Worm (Caenorhabditis elegans) whole organism, late embryonic: Measurements from ENCODE around the gene F42A8.1.

ENCODE experiments used
- C38D4.7 ChIP-seq: fragments of 200-800 bp; sonication (Bioruptor generic); optimal IDR thresholded peaks from 2 replicates; lab custom pipeline; 2018; ENCODE audit warnings: mild to moderate bottlenecking, missing genetic modification characterization, moderate library complexity, missing compliant biosample characterization
- K02D7.2 ChIP-seq: sonication (generic microtip); optimal IDR thresholded peaks from 2 replicates; lab custom pipeline; 2017; ENCODE audit warnings: mild to moderate bottlenecking, missing genetic modification characterization, missing compliant biosample characterization
- K09A11.1 ChIP-seq: sonication (generic microtip); optimal IDR thresholded peaks from 2 replicates; lab custom pipeline; 2017; ENCODE audit warnings: antibody characterized with exemption, mild to moderate bottlenecking, missing genetic modification characterization, missing compliant biosample characterization; ENCODE audit not compliant: insufficient read depth
- Y22D7AL.16 ChIP-seq: sonication (generic microtip); optimal IDR thresholded peaks from 2 replicates; lab custom pipeline; 2016; ENCODE audit warnings: missing genetic modification characterization, missing compliant biosample characterization
- ahr-1 ChIP-seq: sonication (generic microtip); optimal IDR thresholded peaks from 2 replicates; lab custom pipeline; 2016; ENCODE audit warnings: missing genetic modification characterization, missing compliant biosample characterization
- ceh-18 ChIP-seq: sonication (generic microtip); optimal IDR thresholded peaks from 2 replicates; lab custom pipeline; 2016; ENCODE audit warnings: missing genetic modification characterization, missing compliant biosample characterization
- ceh-19 ChIP-seq: fragments of 200-800 bp; sonication (Bioruptor generic); optimal IDR thresholded peaks from 2 replicates; lab custom pipeline; 2018; ENCODE audit warnings: mild to moderate bottlenecking, missing genetic modification characterization, missing compliant biosample characterization
- ceh-2 ChIP-seq: sonication (generic microtip); optimal IDR thresholded peaks from 2 replicates; lab custom pipeline; 2016; ENCODE audit warnings: missing genotype, missing genetic modification characterization, missing compliant biosample characterization
- ceh-24 ChIP-seq: sonication (generic microtip); optimal IDR thresholded peaks from 2 replicates; lab custom pipeline; 2016; ENCODE audit warnings: mild to moderate bottlenecking, missing genetic modification characterization, missing compliant biosample characterization
- ceh-30 ChIP-seq: fragments of 150-350 bp; optimal IDR thresholded peaks from 2 replicates; lab custom pipeline; 2014; ENCODE audit warnings: missing biosample characterization, missing genetic modification characterization
- ceh-31 ChIP-seq: sonication (generic microtip); optimal IDR thresholded peaks from 2 replicates; lab custom pipeline; 2016; ENCODE audit warnings: missing genetic modification characterization, missing compliant biosample characterization
- ceh-45 ChIP-seq: fragments of 200-800 bp; sonication (Bioruptor generic); IDR thresholded peaks from 2 replicates; pipeline ENCODE4 v1.3.6; 2022; ENCODE audit warnings: missing genetic modification reagents, missing genetic modification characterization, missing compliant biosample characterization
- ceh-48 ChIP-seq: sonication (generic microtip); optimal IDR thresholded peaks from 2 replicates; lab custom pipeline; 2016; ENCODE audit warnings: missing genetic modification characterization, inconsistent platforms, missing compliant biosample characterization
- ceh-6 ChIP-seq: fragments of 200-800 bp; sonication (Bioruptor generic); optimal IDR thresholded peaks from 2 replicates; lab custom pipeline; 2018; ENCODE audit warnings: mild to moderate bottlenecking, missing genetic modification characterization, missing compliant biosample characterization
- ceh-9 ChIP-seq: sonication (generic microtip); optimal IDR thresholded peaks from 2 replicates; lab custom pipeline; 2016; ENCODE audit warnings: mild to moderate bottlenecking, missing genetic modification characterization, inconsistent platforms, missing compliant biosample characterization
- che-1 ChIP-seq: sonication (generic microtip); optimal IDR thresholded peaks from 2 replicates; lab custom pipeline; 2016; ENCODE audit warnings: mild to moderate bottlenecking, missing genetic modification characterization, missing compliant biosample characterization
- dmd-4 ChIP-seq: sonication (generic microtip); optimal IDR thresholded peaks from 2 replicates; lab custom pipeline; 2016; ENCODE audit warnings: borderline replicate concordance, missing genetic modification characterization, missing compliant biosample characterization
- dve-1 ChIP-seq: sonication (generic microtip); optimal IDR thresholded peaks from 2 replicates; lab custom pipeline; 2017; ENCODE audit warnings: antibody characterized with exemption, mild to moderate bottlenecking, missing genetic modification characterization, missing compliant biosample characterization
- elt-2 ChIP-seq: sonication (generic microtip); optimal IDR thresholded peaks from 2 replicates; lab custom pipeline; 2016; ENCODE audit warnings: missing genetic modification reagents, missing genetic modification characterization, missing compliant biosample characterization
- ets-4 ChIP-seq: sonication (generic microtip); optimal IDR thresholded peaks from 2 replicates; lab custom pipeline; 2016; ENCODE audit warnings: missing genetic modification characterization, missing compliant biosample characterization
- eyg-1 ChIP-seq: sonication (generic microtip); optimal IDR thresholded peaks from 2 replicates; lab custom pipeline; 2016; ENCODE audit warnings: missing genotype, missing genetic modification characterization, missing compliant biosample characterization
- fax-1 ChIP-seq: sonication (generic microtip); optimal IDR thresholded peaks from 2 replicates; lab custom pipeline; 2016; ENCODE audit warnings: missing genotype, missing genetic modification characterization, missing compliant biosample characterization
- fkh-6 ChIP-seq: sonication (generic microtip); optimal IDR thresholded peaks from 2 replicates; lab custom pipeline; 2016; ENCODE audit warnings: missing genetic modification characterization, missing compliant biosample characterization
- gmeb-2 ChIP-seq: sonication (generic microtip); optimal IDR thresholded peaks from 2 replicates; lab custom pipeline; 2016; ENCODE audit warnings: missing genetic modification characterization, inconsistent platforms, missing compliant biosample characterization
- hlh-13 ChIP-seq: fragments of 200-800 bp; sonication (Bioruptor generic); optimal IDR thresholded peaks from 2 replicates; lab custom pipeline; 2018; ENCODE audit warnings: mild to moderate bottlenecking, missing genetic modification characterization, missing compliant biosample characterization
- hlh-15 ChIP-seq: sonication (generic microtip); optimal IDR thresholded peaks from 2 replicates; lab custom pipeline; 2016; ENCODE audit warnings: missing genetic modification characterization, missing compliant biosample characterization
- hlh-30 ChIP-seq: sonication (generic microtip); optimal IDR thresholded peaks from 2 replicates; lab custom pipeline; 2017; ENCODE audit warnings: antibody characterized with exemption, missing genetic modification characterization, missing compliant biosample characterization; ENCODE audit not compliant: insufficient read depth
- lim-6 ChIP-seq: sonication (generic microtip); optimal IDR thresholded peaks from 2 replicates; lab custom pipeline; 2016; ENCODE audit warnings: missing genetic modification characterization, missing compliant biosample characterization
- lin-11 ChIP-seq: fragments of 200-800 bp; sonication (Bioruptor generic); optimal IDR thresholded peaks from 2 replicates; lab custom pipeline; 2018; ENCODE audit warnings: mild to moderate bottlenecking, missing genetic modification characterization, missing compliant biosample characterization
- madf-2 ChIP-seq: sonication (generic microtip); optimal IDR thresholded peaks from 2 replicates; lab custom pipeline; 2017; ENCODE audit warnings: missing genetic modification characterization, missing compliant biosample characterization
- mec-3 ChIP-seq: sonication (generic microtip); optimal IDR thresholded peaks from 2 replicates; lab custom pipeline; 2016; ENCODE audit warnings: borderline replicate concordance, missing genetic modification characterization, missing compliant biosample characterization
- nfya-1 ChIP-seq: sonication (generic microtip); optimal IDR thresholded peaks from 2 replicates; lab custom pipeline; 2017; ENCODE audit warnings: missing genetic modification characterization, mild to moderate bottlenecking, missing compliant biosample characterization, antibody characterized with exemption, moderate library complexity
- nhr-11 ChIP-seq: fragments of 150-350 bp; optimal IDR thresholded peaks from 2 replicates; lab custom pipeline; 2014; ENCODE audit warnings: missing biosample characterization, missing genetic modification characterization
- nhr-232 ChIP-seq: sonication (generic microtip); optimal IDR thresholded peaks from 2 replicates; lab custom pipeline; 2016; ENCODE audit warnings: missing genetic modification characterization, missing compliant biosample characterization
- odd-2 ChIP-seq: sonication (generic microtip); optimal IDR thresholded peaks from 2 replicates; lab custom pipeline; 2017; ENCODE audit warnings: antibody characterized with exemption, mild to moderate bottlenecking, missing genetic modification characterization, missing compliant biosample characterization
- pat-9 ChIP-seq: fragments of 200-800 bp; sonication (Bioruptor generic); optimal IDR thresholded peaks from 2 replicates; lab custom pipeline; 2018; ENCODE audit warnings: mild to moderate bottlenecking, missing genetic modification characterization, moderate library complexity, missing compliant biosample characterization
- pax-1 ChIP-seq: fragments of 150-350 bp; optimal IDR thresholded peaks from 2 replicates; lab custom pipeline; 2014; ENCODE audit warnings: missing biosample characterization, missing genetic modification characterization
- pha-2 ChIP-seq: sonication (generic microtip); optimal IDR thresholded peaks from 2 replicates; lab custom pipeline; 2017; ENCODE audit warnings: mild to moderate bottlenecking, missing genetic modification characterization, missing compliant biosample characterization
- pha-4 ChIP-seq: fragments of 150-350 bp; optimal IDR thresholded peaks from 2 replicates; lab custom pipeline; 2018; ENCODE audit warnings: missing biosample characterization, missing genetic modification reagents, missing genetic modification characterization
- pros-1 ChIP-seq: fragments of 150-350 bp; optimal IDR thresholded peaks from 2 replicates; lab custom pipeline; 2014; ENCODE audit warnings: missing biosample characterization, missing genetic modification reagents, missing genetic modification characterization
- ref-2 ChIP-seq: sonication (generic microtip); optimal IDR thresholded peaks from 2 replicates; lab custom pipeline; 2016; ENCODE audit warnings: missing genetic modification characterization, missing compliant biosample characterization
- rnt-1 ChIP-seq: sonication (generic microtip); optimal IDR thresholded peaks from 2 replicates; lab custom pipeline; 2016; ENCODE audit warnings: missing genetic modification characterization, missing compliant biosample characterization
- sdc-2 ChIP-seq: sonication (generic microtip); optimal IDR thresholded peaks from 2 replicates; lab custom pipeline; 2016; ENCODE audit warnings: missing genotype, missing genetic modification characterization, missing compliant biosample characterization
- sox-4 ChIP-seq: sonication (generic microtip); optimal IDR thresholded peaks from 2 replicates; lab custom pipeline; 2017; ENCODE audit warnings: mild to moderate bottlenecking, missing genetic modification characterization, inconsistent platforms, missing compliant biosample characterization
- syd-9 ChIP-seq: sonication (generic microtip); optimal IDR thresholded peaks from 2 replicates; lab custom pipeline; 2016; ENCODE audit warnings: mild to moderate bottlenecking, missing genetic modification characterization, moderate library complexity, missing compliant biosample characterization
- unc-86 ChIP-seq: sonication (generic microtip); optimal IDR thresholded peaks from 2 replicates; lab custom pipeline; 2016; ENCODE audit warnings: missing genetic modification characterization, missing compliant biosample characterization
- ztf-16 ChIP-seq: sonication (generic microtip); optimal IDR thresholded peaks from 2 replicates; lab custom pipeline; 2017; ENCODE audit warnings: missing genetic modification characterization, missing compliant biosample characterization

The F42A8.1 gene

ce11 chrII:9356723-9357122, 10.3 kb upstream of the F42A8.1 start (continued):
- TF ChIP-seq hlh-30 (tag; lab: Kevin White, UChicago) (peak; percentile 54), ahr-1 (tag; lab: Kevin White, UChicago) (no peak), pha-4 (tag; lab: Kevin White, UChicago) (no peak), ceh-9 (tag; lab: Kevin White, UChicago) (no peak), ceh-19 (peak; percentile 32), Y22D7AL.16 (no peak), C38D4.7 (GFP tag; lab: Kevin White, UChicago) (no peak), lim-6 (tag; lab: Kevin White, UChicago) (no peak), odd-2 (no peak), mec-3 (no peak), ztf-16 (tag; lab: Kevin White, UChicago) (no peak), K02D7.2 (tag; lab: Kevin White, UChicago) (no peak), rnt-1 (tag; lab: Kevin White, UChicago) (no peak), ceh-24 (no peak), ets-4 (tag; lab: Kevin White, UChicago) (no peak), madf-2 (no peak), ceh-6 (no peak), nhr-232 (no peak), ceh-18 (tag; lab: Kevin White, UChicago) (peak; percentile 74), pros-1 (tag; lab: Kevin White, UChicago) (no peak), pat-9 (no peak), hlh-13 (GFP tag; lab: Kevin White, UChicago) (no peak), pha-2 (tag; lab: Kevin White, UChicago) (no peak), ceh-30 (tag; lab: Kevin White, UChicago) (no peak), ceh-45 (no peak), gmeb-2 (tag; lab: Kevin White, UChicago) (no peak), unc-86 (tag; lab: Kevin White, UChicago) (no peak), ceh-48 (tag; lab: Kevin White, UChicago) (no peak), hlh-15 (no peak), fkh-6 (tag; lab: Kevin White, UChicago) (no peak), syd-9 (tag; lab: Kevin White, UChicago) (no peak), K09A11.1 (tag; lab: Kevin White, UChicago) (no peak), lin-11 (no peak)

DNA sequence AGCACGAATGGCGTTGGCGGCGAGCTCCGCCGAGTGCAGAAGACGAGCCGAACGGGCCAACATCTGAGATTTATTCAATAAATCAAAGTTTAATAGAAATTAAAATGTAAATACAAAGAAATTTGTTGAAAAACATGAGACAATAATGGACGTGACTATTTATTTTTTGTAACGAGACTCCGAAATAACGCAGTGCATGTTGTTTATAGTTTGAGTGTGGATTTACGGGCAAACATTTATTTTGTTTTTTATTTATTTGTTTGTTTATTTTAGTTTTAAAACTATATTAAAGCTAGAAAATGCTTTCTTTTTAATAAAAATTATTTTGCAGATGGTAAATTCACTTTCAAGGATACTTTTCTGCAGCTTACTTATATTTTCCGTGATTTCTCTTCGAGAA, 6.3 kb upstream of the F42A8.1 start, which contains the start of the genes sdhb-1 and cup-15:
TSS of gene sdhb-1 (minus strand) at position 63 of the 400 bp plus-strand sequence.
TSS of gene cup-15 (plus strand) at position 332 of the 400 bp plus-strand sequence.
- no peak for TF ChIP-seq hlh-13 (GFP tag; lab: Kevin White, UChicago)
- TF ChIP-seq madf-2 = no peak
- no peak for TF ChIP-seq K09A11.1 (tag; lab: Kevin White, UChicago)
- TF ChIP-seq odd-2 = no peak
- no peak for TF ChIP-seq ahr-1 (tag; lab: Kevin White, UChicago)
- no peak for TF ChIP-seq nhr-11 (tag; lab: Kevin White, UChicago)
- no peak for TF ChIP-seq ceh-31 (tag; lab: Kevin White, UChicago)
- no peak for TF ChIP-seq ceh-19
- no peak for TF ChIP-seq nfya-1
- no peak for TF ChIP-seq fax-1 (tag; lab: Kevin White, UChicago)
- no peak for TF ChIP-seq hlh-30 (tag; lab: Kevin White, UChicago)

ce11 chrII:9347444-9347843, 1.1 kb upstream of the F42A8.1 start:
- TF ChIP-seq dmd-4 (tag; lab: Kevin White, UChicago) = no peak
- no peak for TF ChIP-seq madf-2
- TF ChIP-seq ahr-1 (tag; lab: Kevin White, UChicago) = no peak
- TF ChIP-seq ceh-31 (tag; lab: Kevin White, UChicago) = no peak
- no peak for TF ChIP-seq che-1 (tag; lab: Kevin White, UChicago)
- TF ChIP-seq ceh-2 = no peak
- TF ChIP-seq eyg-1 (tag; lab: Kevin White, UChicago) = no peak
- TF ChIP-seq lim-6 (tag; lab: Kevin White, UChicago) = no peak
- no peak for TF ChIP-seq sox-4
- no peak for TF ChIP-seq sdc-2 (tag; lab: Kevin White, UChicago)
- TF ChIP-seq pax-1 (tag; lab: Kevin White, UChicago) = no peak
- TF ChIP-seq dve-1 (tag; lab: Kevin White, UChicago) = no peak
- no peak for TF ChIP-seq ztf-16 (tag; lab: Kevin White, UChicago)
- no peak for TF ChIP-seq elt-2
- TF ChIP-seq ref-2 (tag; lab: Kevin White, UChicago) = no peak
- TF ChIP-seq ceh-9 (tag; lab: Kevin White, UChicago) = no peak
